Worm (Caenorhabditis elegans) whole organism, L1 larva: ENCODE results near the gene eri-12.

ENCODE experiments used
- C16A3.4 ChIP-seq: fragments of 150-350 bp; optimal IDR thresholded peaks from 2 replicates; lab custom pipeline; 2014; ENCODE audit warnings: missing biosample characterization, missing genetic modification characterization
- F16B12.6 ChIP-seq: fragments of 150-350 bp; optimal IDR thresholded peaks from 2 replicates; lab custom pipeline; 2014; ENCODE audit warnings: missing biosample characterization, missing genetic modification characterization
- aly-2 ChIP-seq: fragments of 150-350 bp; optimal IDR thresholded peaks from 2 replicates; lab custom pipeline; 2014; ENCODE audit warnings: missing biosample characterization, missing genetic modification characterization
- ceh-63 ChIP-seq: fragments of 200-800 bp; sonication (Bioruptor generic); optimal IDR thresholded peaks from 2 replicates; lab custom pipeline; 2018; ENCODE audit warnings: mild to moderate bottlenecking, missing genetic modification characterization, missing compliant biosample characterization
- ceh-88 ChIP-seq: fragments of 200-800 bp; sonication (Bioruptor generic); IDR thresholded peaks from 2 replicates; pipeline ENCODE4 v1.3.6; 2022; ENCODE audit warnings: missing genetic modification characterization, missing compliant biosample characterization
- lsy-2 ChIP-seq, 2 experiments: fragments of 150-350 bp; optimal IDR thresholded peaks; 2 replicates each; lab custom pipeline; 2014; ENCODE audit warnings: missing biosample characterization in 2 of 2, missing genetic modification characterization in 2 of 2
- mdl-1 ChIP-seq, 2 experiments: fragments of 150-350 bp; optimal IDR thresholded peaks; 2 replicates each; lab custom pipeline; 2014 to 2017; ENCODE audit warnings: missing biosample characterization in 2 of 2, missing genetic modification characterization in 2 of 2, inconsistent platforms in 1 of 2
- nhr-11 ChIP-seq: fragments of 150-350 bp; optimal IDR thresholded peaks from 2 replicates; lab custom pipeline; 2014; ENCODE audit warnings: missing biosample characterization, missing genetic modification characterization
- nhr-76 ChIP-seq: sonication (generic microtip); optimal IDR thresholded peaks from 2 replicates; lab custom pipeline; 2017; ENCODE audit warnings: missing biosample characterization, missing genetic modification characterization
- swsn-7 ChIP-seq: sonication (generic microtip); optimal IDR thresholded peaks from 2 replicates; lab custom pipeline; 2016; ENCODE audit warnings: missing genetic modification characterization, missing compliant biosample characterization
- unc-130 ChIP-seq: fragments of 150-350 bp; optimal IDR thresholded peaks from 2 replicates; lab custom pipeline; 2017; ENCODE audit warnings: missing biosample characterization, missing genetic modification characterization, inconsistent platforms
- unc-98 ChIP-seq: fragments of 200-800 bp; sonication (Bioruptor generic); IDR thresholded peaks from 2 replicates; pipeline ENCODE4 v1.3.6; 2022; ENCODE audit warnings: missing genetic modification characterization, missing compliant biosample characterization
- ztf-4 ChIP-seq: fragments of 150-350 bp; optimal IDR thresholded peaks from 2 replicates; lab custom pipeline; 2014; ENCODE audit warnings: missing biosample characterization, missing genetic modification characterization

ce11 chrIV:12122874-12123664, 33.6 kb upstream of the eri-12 start, which contains the start of gene aly-3:
- TF ChIP-seq nhr-76 (tag; lab: Kevin White, UChicago), result no peak
- no peak for TF ChIP-seq mdl-1 (tag; optimal IDR thresholded peaks at IDR 0.05; lab: Kevin White, UChicago)
- peak; percentile 8 to 54 for TF ChIP-seq lsy-2 (tag; optimal IDR thresholded peaks at IDR 0.05; lab: Kevin White, UChicago)
- no peak for TF ChIP-seq C16A3.4
- TF ChIP-seq aly-2 (tag; lab: Kevin White, UChicago), result no peak
- TF ChIP-seq unc-98 (GFP tag; lab: Robert Waterston, UW), result no peak
- no peak for TF ChIP-seq ceh-63
- TF ChIP-seq swsn-7, result no peak
- no peak for TF ChIP-seq F16B12.6
- TF ChIP-seq nhr-11 (tag; lab: Kevin White, UChicago), result no peak
- TF ChIP-seq unc-130 (tag; lab: Kevin White, UChicago), result no peak
- no peak for TF ChIP-seq ceh-88 (GFP tag; lab: Robert Waterston, UW)
- TF ChIP-seq ztf-4 (tag; lab: Kevin White, UChicago), result no peak
